Worm (Caenorhabditis elegans) whole organism, late embryonic: Measurements from ENCODE around the gene D2062.13.
"Not testable (repeated sequence)": the region's sequence is repeated elsewhere in the genome, so short reads cannot be mapped to it uniquely, and the experiment has no call there.

Source experiments
- C38D4.7 ChIP-seq: fragments of 200-800 bp; sonication (Bioruptor generic); optimal IDR thresholded peaks from 2 replicates; lab custom pipeline; 2018; ENCODE audit warnings: mild to moderate bottlenecking, missing genetic modification characterization, moderate library complexity, missing compliant biosample characterization
- ceh-48 ChIP-seq: sonication (generic microtip); optimal IDR thresholded peaks from 2 replicates; lab custom pipeline; 2016; ENCODE audit warnings: missing genetic modification characterization, inconsistent platforms, missing compliant biosample characterization
- eyg-1 ChIP-seq: sonication (generic microtip); optimal IDR thresholded peaks from 2 replicates; lab custom pipeline; 2016; ENCODE audit warnings: missing genotype, missing genetic modification characterization, missing compliant biosample characterization
- fkh-10 ChIP-seq: fragments of 150-350 bp; optimal IDR thresholded peaks from 2 replicates; lab custom pipeline; 2014; ENCODE audit warnings: missing biosample characterization, missing genetic modification reagents, missing genetic modification characterization
- gmeb-2 ChIP-seq: sonication (generic microtip); optimal IDR thresholded peaks from 2 replicates; lab custom pipeline; 2016; ENCODE audit warnings: missing genetic modification characterization, inconsistent platforms, missing compliant biosample characterization
- ttx-3 ChIP-seq: sonication (generic microtip); optimal IDR thresholded peaks from 2 replicates; lab custom pipeline; 2016; ENCODE audit warnings: missing genetic modification reagents, missing genetic modification characterization, missing compliant biosample characterization
- zip-5 ChIP-seq: sonication (generic microtip); optimal IDR thresholded peaks from 2 replicates; lab custom pipeline; 2016; ENCODE audit warnings: missing genetic modification characterization, missing compliant biosample characterization

DNA sequence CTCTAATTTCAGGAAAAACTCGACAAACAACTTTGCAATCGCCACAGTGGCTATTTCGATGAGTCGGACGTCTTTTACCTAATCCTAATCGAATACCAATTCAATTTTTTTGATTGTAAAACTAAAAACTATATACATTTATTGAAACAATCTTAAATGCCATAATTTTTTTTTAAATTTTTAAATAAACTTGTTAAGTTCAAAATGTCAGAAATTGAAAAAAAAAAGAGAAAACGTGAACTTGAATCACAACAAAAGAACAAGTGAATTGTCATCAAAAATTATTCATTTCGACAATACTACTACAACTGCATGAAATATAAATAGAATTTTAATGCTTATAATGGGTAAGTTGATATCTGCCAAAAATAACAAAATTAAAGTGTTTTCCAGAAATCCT, at the start of gene D2062.13:
- TF ChIP-seq ceh-48 (tag; lab: Kevin White, UChicago); ttx-3 (tag; lab: Kevin White, UChicago); gmeb-2 (tag; lab: Kevin White, UChicago); C38D4.7 (GFP tag; lab: Kevin White, UChicago); zip-5 (tag; lab: Kevin White, UChicago); eyg-1 (tag; lab: Kevin White, UChicago); fkh-10 (GFP tag; lab: Kevin White, UChicago): not testable (repeated sequence)
